Worm (Caenorhabditis elegans): Measurements from ENCODE around the gene uncp-18.

DNA sequence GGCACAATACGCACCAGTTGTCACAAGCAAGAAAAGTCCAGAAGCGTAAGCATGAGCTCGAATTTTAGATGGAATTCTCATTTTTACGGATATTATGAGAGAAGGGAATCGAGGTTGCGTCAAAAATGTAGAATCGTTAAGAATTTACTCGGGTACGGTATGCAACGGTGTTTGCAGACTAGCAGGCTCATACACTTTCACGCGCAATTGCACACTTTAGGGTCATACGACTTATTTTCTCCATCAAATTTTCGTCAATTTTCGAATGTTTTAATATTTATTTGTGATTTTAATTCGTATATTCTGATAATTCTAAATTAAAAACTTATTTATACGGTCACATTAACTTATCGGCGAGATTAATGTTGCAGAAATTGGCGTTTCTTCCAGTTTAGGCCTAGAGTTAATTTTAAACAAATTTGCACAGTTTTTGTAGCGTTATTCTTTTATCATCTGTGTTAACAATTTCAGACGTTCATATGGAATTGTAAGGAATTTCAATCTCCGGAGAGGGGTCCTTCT, 3.1 kb downstream of the uncp-18 start, which contains the start of the genes T07A9.15 and nog-1:
- TF ChIP-seq him-1 (tag; optimal IDR thresholded peaks at IDR 0.05) (no peak), dao-5 (tag; optimal IDR thresholded peaks at IDR 0.05) (no peak)

Data from whole organism, L4/young adult.